Fruit fly (Drosophila melanogaster) whole organism, larva: ENCODE data around the gene CG3071.

Experiments used
- noc ChIP-seq: fragments of 200-800 bp; sonication (Bioruptor generic); optimal IDR thresholded peaks from 3 replicates; lab custom pipeline; 2019; ENCODE audit warnings: missing biosample characterization, mild to moderate bottlenecking, missing genetic modification characterization, moderate library complexity

The CG3071 gene

DNA sequence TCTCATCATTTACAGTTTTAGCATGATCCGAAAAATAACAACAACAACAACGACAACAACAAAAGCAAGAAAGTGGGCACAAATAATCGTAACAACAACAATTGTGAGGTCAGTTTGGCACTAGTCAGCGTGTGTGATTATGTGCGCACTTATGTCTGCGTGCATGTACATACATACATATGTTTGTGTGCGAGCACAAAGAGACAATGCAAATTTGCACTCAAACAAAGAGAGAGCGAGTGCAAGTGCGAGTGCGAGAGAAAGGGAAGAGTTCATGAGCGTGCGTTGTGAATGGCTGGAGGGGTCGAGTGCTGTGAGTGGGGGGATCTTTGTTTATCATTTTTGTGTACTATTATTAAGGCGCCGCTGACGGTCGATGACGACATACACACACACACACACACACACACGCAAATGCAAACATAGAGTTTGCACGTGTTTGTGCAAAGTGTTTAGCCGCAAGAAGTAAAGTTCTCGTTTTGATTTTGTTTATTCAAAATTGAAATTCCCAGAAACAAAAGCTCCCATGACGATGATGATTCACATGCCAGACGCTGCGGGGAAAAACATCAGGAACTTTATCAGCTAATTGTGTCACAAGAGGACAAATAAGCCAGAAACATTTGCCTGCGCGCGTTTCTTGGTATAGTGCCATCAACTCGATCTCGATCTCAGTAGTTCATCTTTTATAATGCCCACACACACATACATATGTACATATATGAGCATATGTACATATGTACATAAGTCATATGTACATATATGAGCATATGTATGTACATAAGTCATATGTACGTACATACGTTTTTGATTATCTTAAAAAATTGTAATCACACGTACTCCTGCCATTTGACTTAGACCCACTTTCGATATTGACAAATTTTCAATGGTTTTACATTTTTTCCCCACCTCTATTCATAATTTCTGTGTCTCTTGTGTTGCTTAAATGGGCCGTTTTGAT, 32.1 kb downstream of the CG3071 start:
- no peak for TF ChIP-seq noc (tag; lab: Kevin White, UChicago)

DNA sequence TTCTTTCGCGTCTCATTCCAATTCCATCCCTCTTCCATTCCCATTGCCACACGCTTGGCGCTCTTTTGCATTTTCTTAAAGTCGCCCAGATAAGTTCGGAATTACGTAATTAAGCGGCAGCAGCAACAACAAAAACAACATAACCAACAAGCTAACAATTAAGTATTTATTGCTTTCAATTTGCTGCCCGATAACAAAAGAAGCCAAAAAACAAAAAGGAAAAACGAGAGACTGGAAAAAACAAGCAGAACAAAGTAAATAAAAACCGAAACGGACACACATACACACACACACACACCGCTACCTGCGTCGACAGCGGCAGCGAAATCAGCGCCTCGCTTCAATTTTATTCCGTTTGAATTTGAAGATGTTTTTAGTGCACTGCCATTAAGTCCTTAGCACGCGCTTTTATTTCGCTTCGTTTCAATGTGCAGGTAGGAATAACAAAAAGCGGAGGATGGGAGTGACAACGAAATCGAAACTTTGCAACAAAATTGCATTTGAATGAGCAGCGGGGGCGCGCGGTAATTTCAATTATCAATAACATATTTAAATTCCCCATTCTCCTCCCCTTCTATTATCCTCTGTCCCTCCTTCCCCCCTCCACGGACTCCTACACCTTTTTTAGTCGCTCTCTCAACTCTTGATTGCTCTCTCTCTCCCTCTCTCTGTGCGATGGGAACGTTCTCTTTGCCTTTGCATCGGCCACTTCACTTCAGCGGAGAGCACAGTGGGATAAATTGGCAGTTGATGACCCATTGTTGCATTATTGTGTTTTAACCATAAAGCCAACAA, 33.0 kb downstream of the CG3071 start, which contains the start of gene Raf:
Gene Raf (plus strand): TSS at position 32 of the 795 bp plus-strand sequence.
- peak; percentile 2 for TF ChIP-seq noc (tag; lab: Kevin White, UChicago)

dm6 chrX:2296230-2297044, 33.8 kb downstream of the CG3071 start:
- TF ChIP-seq noc (tag; lab: Kevin White, UChicago), result peak; percentile 94

DNA sequence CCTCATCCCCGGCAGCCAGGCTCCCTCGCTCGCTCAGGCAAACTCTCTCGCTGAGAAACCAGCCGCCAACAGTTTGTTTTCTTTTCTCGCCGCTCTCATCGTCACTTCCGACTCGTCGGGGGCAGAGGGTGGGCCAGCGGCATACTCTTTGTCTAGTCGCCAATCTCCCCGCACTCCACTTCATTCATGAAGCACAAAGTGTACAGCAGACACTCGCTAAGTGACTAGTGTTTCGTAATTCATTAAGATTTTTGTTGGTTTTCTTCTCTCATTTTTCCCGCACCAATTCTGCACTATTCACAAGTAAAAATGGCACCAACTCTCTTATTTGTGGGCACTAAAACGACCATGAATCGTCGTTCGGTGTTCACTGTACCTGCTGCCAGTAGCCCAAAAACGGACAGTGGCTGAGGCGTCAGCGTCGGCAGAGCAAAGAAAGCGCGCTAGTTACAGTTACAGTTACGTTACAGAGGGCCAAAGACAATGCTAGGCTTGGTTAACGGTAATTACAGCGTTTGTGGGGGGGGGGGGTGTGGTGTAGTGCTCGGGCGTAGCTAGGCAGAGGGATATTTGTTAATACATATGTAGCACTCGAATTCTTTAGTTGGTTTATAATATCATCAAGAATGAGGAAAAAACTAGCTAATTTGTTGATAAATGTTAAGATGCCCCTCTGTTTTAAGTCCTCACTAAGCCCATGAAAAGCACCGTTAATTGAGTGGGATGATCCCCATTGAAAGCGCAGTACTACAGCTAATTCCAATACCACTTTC, 35.0 kb downstream of the CG3071 start:
- peak; percentile 94 for TF ChIP-seq noc (tag; lab: Kevin White, UChicago)

dm6 chrX:2298708-2299370, 36.2 kb downstream of the CG3071 start:
- TF ChIP-seq noc (tag; lab: Kevin White, UChicago), result no peak

- peak; percentile 89 for TF ChIP-seq noc (tag; lab: Kevin White, UChicago)
These were observed 37.8 kb downstream of the CG3071 start for dm6 chrX:2300293-2301068.

dm6 chrX:2301069-2301508, 38.5 kb downstream of the CG3071 start:
- peak; percentile 81 for TF ChIP-seq noc (tag; lab: Kevin White, UChicago)

DNA sequence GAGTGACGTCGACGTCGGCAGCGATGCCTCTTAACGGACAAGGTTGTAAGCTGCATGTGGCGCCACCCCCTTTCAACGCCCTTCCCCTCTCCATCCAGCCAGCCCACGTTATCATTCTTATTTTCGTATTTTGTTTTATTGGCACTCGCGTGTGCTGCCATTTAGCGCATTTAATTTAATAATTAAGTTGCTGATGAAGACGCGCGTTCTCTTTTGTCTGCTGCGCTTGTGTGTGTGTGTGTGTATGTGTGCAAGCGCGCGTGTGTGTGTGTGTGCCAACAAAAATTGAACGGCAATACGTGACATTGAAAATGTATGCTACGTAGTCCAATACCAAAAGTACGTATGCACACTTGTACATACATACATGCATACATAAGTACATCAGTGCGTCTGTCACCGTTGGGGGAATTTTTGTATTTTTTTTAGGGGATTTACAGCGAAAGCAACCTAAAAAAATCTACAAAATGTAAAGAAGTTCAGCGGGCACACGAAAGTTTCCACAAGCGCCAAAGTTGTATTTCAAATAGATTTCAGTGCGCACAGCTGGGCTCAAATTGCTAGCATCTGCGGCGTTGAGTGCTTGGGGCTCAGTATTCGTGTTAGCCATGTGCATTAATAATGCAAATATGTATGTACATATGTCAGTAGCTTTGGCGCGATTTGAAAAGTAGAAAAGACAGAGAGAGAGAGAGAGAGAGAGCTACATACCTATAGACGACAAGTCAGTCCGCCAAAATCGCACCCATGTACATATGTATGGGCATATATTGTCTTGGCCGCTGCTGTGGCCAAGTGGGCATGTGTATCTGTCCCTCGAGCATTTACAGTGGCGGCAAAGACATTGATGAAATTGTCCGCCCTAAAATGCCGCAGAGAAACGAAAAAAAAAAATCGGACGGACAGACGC, 39.2 kb downstream of the CG3071 start:
- peak; percentile 41 for TF ChIP-seq noc (tag; lab: Kevin White, UChicago)

DNA sequence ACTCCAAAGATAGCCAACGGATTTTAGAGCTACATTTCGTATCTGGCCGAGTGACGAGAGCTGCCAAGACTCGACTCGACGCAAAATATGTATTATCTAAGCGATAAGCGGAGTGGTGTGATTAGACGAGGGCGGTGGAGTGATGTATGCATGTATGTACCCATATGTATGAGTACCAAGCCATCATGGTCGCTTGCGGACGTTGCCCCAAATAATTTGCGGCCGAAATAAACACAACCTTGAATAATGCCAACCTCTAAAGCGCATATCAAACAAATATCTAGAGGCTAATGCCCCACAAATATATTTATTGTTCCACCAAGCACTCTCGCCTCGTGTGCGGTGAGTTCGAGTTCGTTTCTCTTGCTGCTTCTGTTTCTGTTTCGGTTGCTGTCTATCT, 40.2 kb downstream of the CG3071 start:
- no peak for TF ChIP-seq noc (tag; lab: Kevin White, UChicago)

DNA sequence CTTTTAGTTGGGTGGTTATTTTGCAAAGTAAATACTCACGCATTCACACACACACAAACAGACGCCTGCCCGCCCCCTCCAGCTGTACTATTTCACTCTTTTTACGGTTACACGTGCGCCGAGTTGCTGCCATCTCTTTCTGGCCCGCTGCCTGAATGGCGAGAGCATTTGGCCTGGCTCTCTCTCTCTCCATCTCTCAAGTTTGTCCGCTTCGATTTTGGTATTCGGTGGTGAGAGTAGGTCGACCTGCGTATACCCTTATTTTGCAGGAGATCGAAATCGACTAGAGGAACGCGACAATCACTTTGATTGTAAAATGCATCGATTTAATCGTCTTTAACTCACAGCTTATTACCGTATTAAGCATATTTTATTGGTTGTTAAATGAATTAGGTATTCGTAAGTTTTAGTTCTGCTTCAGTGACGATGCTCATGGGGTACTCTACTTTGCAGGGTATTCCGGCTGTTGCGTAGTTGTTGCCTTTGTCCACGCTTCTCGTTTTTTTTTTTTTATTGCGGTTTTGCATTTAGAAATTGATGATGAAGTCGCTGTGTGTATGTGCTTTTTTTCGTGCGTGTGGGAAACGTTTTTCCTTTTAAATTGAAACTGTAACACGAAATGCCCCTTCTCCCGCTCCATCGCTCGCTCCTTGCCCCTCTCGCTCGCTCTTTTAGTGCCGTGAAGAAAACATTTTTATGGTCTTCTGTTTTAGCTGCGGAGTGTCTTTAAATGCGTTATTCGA, 41.3 kb downstream of the CG3071 start:
- peak; percentile 95 for TF ChIP-seq noc (tag; lab: Kevin White, UChicago)

dm6 chrX:2304514-2305235, 42.0 kb downstream of the CG3071 start:
- no peak for TF ChIP-seq noc (tag; lab: Kevin White, UChicago)
